Worm (Caenorhabditis elegans) whole organism, L4/young adult: ENCODE measurements around the gene Y34B4A.10.

Experiments used
- W03F9.2 ChIP-seq: fragments of 150-350 bp; optimal IDR thresholded peaks from 2 replicates; lab custom pipeline; 2014; ENCODE audit warnings: missing biosample characterization, missing genetic modification characterization
- dao-5 ChIP-seq: sonication (generic microtip); optimal IDR thresholded peaks from 2 replicates; lab custom pipeline; 2016; ENCODE audit warnings: missing genotype, missing genetic modification characterization, moderate library complexity, missing compliant biosample characterization
- him-1 ChIP-seq: sonication (generic microtip); optimal IDR thresholded peaks from 2 replicates; lab custom pipeline; 2016; ENCODE audit warnings: missing genotype, missing genetic modification reagents, missing genetic modification characterization, missing compliant biosample characterization

- TF ChIP-seq him-1 (no peak), W03F9.2 (tag; lab: Kevin White, UChicago) (no peak), dao-5 (tag; lab: Kevin White, UChicago) (no peak)
Measured at ce11 chrX:5207819-5208218, 41.9 kb upstream of the Y34B4A.10 start.
